Worm (Caenorhabditis elegans): ENCODE measurements around the gene F38A1.9.

DNA sequence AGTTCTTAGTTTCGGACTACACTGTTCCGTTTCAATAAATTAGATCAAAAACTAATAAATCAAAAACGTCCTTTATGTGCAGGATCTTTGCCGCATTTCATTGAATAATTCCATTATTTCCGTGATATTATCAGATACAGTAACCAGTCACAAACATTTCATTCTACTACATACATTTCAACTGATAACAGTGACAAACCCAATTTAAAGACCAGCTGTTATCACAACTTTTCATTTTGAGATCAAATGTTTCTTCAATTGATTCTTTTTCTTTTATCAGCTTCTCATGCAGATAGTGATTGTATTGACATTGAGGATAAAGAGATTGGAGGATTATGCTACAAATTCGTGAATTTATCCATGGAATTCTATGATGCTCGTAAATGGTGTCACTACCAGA lies 11.6 kb upstream of the F38A1.9 start, which contains the start of gene clec-168:
- no peak for TF ChIP-seq unc-62 (GFP tag; optimal IDR thresholded peaks at IDR 0.05)
- TF ChIP-seq elt-3 (tag; optimal IDR thresholded peaks at IDR 0.05): no peak

All from whole organism, mixed stage, embryonic.